Fruit fly (Drosophila melanogaster) whole organism, embryonic: ENCODE measurements around the gene Rpp14b.
A peak's percentile ranks its signal among the peaks of the same experiment; 100 is the strongest.

Experiments used
- Bgb ChIP-seq: fragments of 200-800 bp; sonication (Bioruptor generic); IDR thresholded peaks from 2 replicates; pipeline ENCODE4 v1.3.6; 2022; ENCODE audit warnings: missing biosample characterization, missing genetic modification characterization; ENCODE audit not compliant: partially characterized antibody
- CG10431 ChIP-seq: fragments of 200-800 bp; sonication (Bioruptor generic); optimal IDR thresholded peaks from 3 replicates; lab custom pipeline; 2018; ENCODE audit warnings: missing biosample characterization, mild to moderate bottlenecking, missing genetic modification characterization
- CG11085 ChIP-seq: fragments of 200-800 bp; sonication (Bioruptor generic); IDR thresholded peaks from 2 replicates; pipeline ENCODE4 v1.3.6; 2022; ENCODE audit warnings: missing biosample characterization, missing genetic modification characterization
- CG11456 ChIP-seq: fragments of 200-800 bp; sonication (Bioruptor generic); IDR thresholded peaks from 3 replicates; pipeline ENCODE4 v1.3.6; 2022; ENCODE audit warnings: missing biosample characterization, missing genetic modification characterization
- CG12744 ChIP-seq: fragments of 200-800 bp; sonication (Bioruptor generic); optimal IDR thresholded peaks from 2 replicates; lab custom pipeline; 2016; ENCODE audit warnings: missing biosample characterization, missing genetic modification characterization
- CG12942 ChIP-seq: fragments of 200-800 bp; sonication (Bioruptor generic); optimal IDR thresholded peaks from 3 replicates; lab custom pipeline; 2016; ENCODE audit warnings: missing biosample characterization, missing genetic modification characterization
- CG13296 ChIP-seq: fragments of 200-800 bp; sonication (Bioruptor generic); optimal IDR thresholded peaks from 3 replicates; lab custom pipeline; 2018; ENCODE audit warnings: missing biosample characterization, mild to moderate bottlenecking, missing genetic modification characterization
- CG14050 ChIP-seq: fragments of 200-800 bp; sonication (Bioruptor generic); IDR thresholded peaks from 3 replicates; pipeline ENCODE4 v1.3.6; 2022; ENCODE audit warnings: missing biosample characterization, missing genetic modification characterization
- CG16815 ChIP-seq: fragments of 200-800 bp; sonication (Bioruptor generic); optimal IDR thresholded peaks from 3 replicates; lab custom pipeline; 2017; ENCODE audit warnings: missing biosample characterization, mild to moderate bottlenecking, missing genetic modification characterization
- CG18599 ChIP-seq: fragments of 200-800 bp; sonication (Bioruptor generic); optimal IDR thresholded peaks from 3 replicates; lab custom pipeline; 2017; ENCODE audit warnings: missing biosample characterization, missing genetic modification characterization, mild to moderate bottlenecking, moderate library complexity, missing genetic modification reagents
- CG31388 ChIP-seq: fragments of 200-800 bp; sonication (Bioruptor generic); optimal IDR thresholded peaks from 2 replicates; lab custom pipeline; 2016; ENCODE audit warnings: missing biosample characterization, missing genetic modification characterization
- CG33557 ChIP-seq: fragments of 200-800 bp; sonication (Bioruptor generic); optimal IDR thresholded peaks from 2 replicates; lab custom pipeline; 2019; ENCODE audit warnings: missing biosample characterization, mild to moderate bottlenecking, missing genetic modification characterization, moderate library complexity
- CG3847 ChIP-seq: fragments of 200-800 bp; sonication (Bioruptor generic); IDR thresholded peaks from 2 replicates; pipeline ENCODE4 v1.3.6; 2022; ENCODE audit warnings: missing biosample characterization, missing genetic modification characterization
- CG4328 ChIP-seq: fragments of 200-800 bp; sonication (Bioruptor generic); optimal IDR thresholded peaks from 3 replicates; lab custom pipeline; 2017; ENCODE audit warnings: missing biosample characterization, missing genetic modification reagents, missing genetic modification characterization
- CG43689 ChIP-seq: fragments of 200-800 bp; sonication (Bioruptor generic); IDR thresholded peaks from 2 replicates; pipeline ENCODE4 v1.3.6; 2022; ENCODE audit warnings: missing biosample characterization, missing genetic modification characterization
- CG4424 ChIP-seq: fragments of 200-800 bp; sonication (Bioruptor generic); optimal IDR thresholded peaks from 3 replicates; lab custom pipeline; 2016; ENCODE audit warnings: missing biosample characterization, missing genetic modification characterization
- CG4707 ChIP-seq: fragments of 200-800 bp; sonication (Bioruptor generic); optimal IDR thresholded peaks from 2 replicates; lab custom pipeline; 2018; ENCODE audit warnings: missing biosample characterization, mild to moderate bottlenecking, missing genetic modification characterization, moderate library complexity
- CG5953 ChIP-seq: fragments of 200-800 bp; sonication (Bioruptor generic); IDR thresholded peaks from 2 replicates; pipeline ENCODE4 v1.3.6; 2022; ENCODE audit warnings: missing biosample characterization, missing genetic modification characterization
- CG6272 ChIP-seq: fragments of 200-800 bp; sonication (Bioruptor generic); IDR thresholded peaks from 2 replicates; pipeline ENCODE4 v1.3.6; 2022; ENCODE audit warnings: missing biosample characterization, missing genetic modification characterization
- CG7786 ChIP-seq: fragments of 200-800 bp; sonication (Bioruptor generic); optimal IDR thresholded peaks from 2 replicates; lab custom pipeline; 2016; ENCODE audit warnings: missing biosample characterization, missing genetic modification characterization
- CG9215 ChIP-seq: fragments of 200-800 bp; sonication (Bioruptor generic); IDR thresholded peaks from 2 replicates; pipeline ENCODE4 v1.3.6; 2022; ENCODE audit warnings: missing biosample characterization, missing genetic modification characterization
- CG9797 ChIP-seq: fragments of 200-800 bp; sonication (Bioruptor generic); optimal IDR thresholded peaks from 3 replicates; lab custom pipeline; 2018; ENCODE audit warnings: missing biosample characterization, mild to moderate bottlenecking, missing genetic modification characterization
- Dbx ChIP-seq: fragments of 200-800 bp; sonication (Bioruptor generic); IDR thresholded peaks from 3 replicates; pipeline ENCODE4 v1.3.6; 2022; ENCODE audit warnings: missing biosample characterization, missing genetic modification characterization
- Doc3 ChIP-seq: fragments of 200-800 bp; sonication (Bioruptor generic); IDR thresholded peaks from 3 replicates; pipeline ENCODE4 v1.3.6; 2022; ENCODE audit warnings: missing biosample characterization, missing genetic modification characterization; ENCODE audit not compliant: partially characterized antibody
- E2f1 ChIP-seq: fragments of 200-800 bp; sonication (Bioruptor generic); IDR thresholded peaks from 2 replicates; pipeline ENCODE4 v1.3.6; 2022; ENCODE audit warnings: missing biosample characterization, missing genetic modification characterization
- E2f2 ChIP-seq: fragments of 200-800 bp; sonication (Bioruptor generic); IDR thresholded peaks from 2 replicates; pipeline ENCODE4 v1.3.6; 2022; ENCODE audit warnings: missing biosample characterization, missing genetic modification characterization
- Ets65A ChIP-seq: fragments of 200-800 bp; sonication (Bioruptor generic); peaks from one replicate; lab custom pipeline; 2016; ENCODE audit warnings: missing biosample characterization, missing genetic modification characterization
- Fer3 ChIP-seq: fragments of 200-800 bp; sonication (Bioruptor generic); optimal IDR thresholded peaks from 2 replicates; lab custom pipeline; 2018; ENCODE audit warnings: missing biosample characterization, mild to moderate bottlenecking, missing genetic modification characterization, moderate library complexity
- Gsc ChIP-seq: fragments of 200-800 bp; sonication (Bioruptor generic); IDR thresholded peaks from 2 replicates; pipeline ENCODE4 v1.3.6; 2022; ENCODE audit warnings: missing biosample characterization, missing genetic modification characterization
- H2.0 ChIP-seq: fragments of 200-800 bp; sonication (Bioruptor generic); IDR thresholded peaks from 2 replicates; pipeline ENCODE4 v1.3.6; 2022; ENCODE audit warnings: missing biosample characterization, missing genetic modification characterization
- Hmx ChIP-seq: fragments of 200-800 bp; sonication (Bioruptor generic); optimal IDR thresholded peaks from 2 replicates; lab custom pipeline; 2016; ENCODE audit warnings: missing biosample characterization, missing genetic modification characterization
- Hr3 ChIP-seq: fragments of 200-800 bp; sonication (Bioruptor generic); optimal IDR thresholded peaks from 3 replicates; lab custom pipeline; 2016; ENCODE audit warnings: missing biosample characterization, missing genetic modification characterization
- Mad ChIP-seq: fragments of 200-800 bp; sonication (Bioruptor generic); optimal IDR thresholded peaks from 2 replicates; lab custom pipeline; 2016; ENCODE audit warnings: missing biosample characterization, missing genetic modification characterization
- Max ChIP-seq: fragments of 200-800 bp; sonication (Bioruptor generic); optimal IDR thresholded peaks from 2 replicates; lab custom pipeline; 2016; ENCODE audit warnings: missing biosample characterization, mild to moderate bottlenecking, missing genetic modification characterization
- Med ChIP-seq: fragments of 200-800 bp; sonication (Bioruptor generic); peaks from one replicate; lab custom pipeline; 2016; ENCODE audit warnings: missing biosample characterization, missing genetic modification characterization, mild to moderate bottlenecking, inconsistent platforms, moderate library complexity
- Optix ChIP-seq: fragments of 200-800 bp; sonication (Bioruptor generic); IDR thresholded peaks from 3 replicates; pipeline ENCODE4 v1.3.6; 2022; ENCODE audit warnings: missing biosample characterization, missing genetic modification characterization
- Rfx ChIP-seq: fragments of 200-800 bp; sonication (Bioruptor generic); IDR thresholded peaks from 2 replicates; pipeline ENCODE4 v1.3.6; 2022; ENCODE audit warnings: missing biosample characterization, missing genetic modification characterization
- Scr ChIP-seq: fragments of 200-800 bp; sonication (Bioruptor generic); IDR thresholded peaks from 2 replicates; pipeline ENCODE4 v1.3.6; 2022; ENCODE audit warnings: missing biosample characterization, missing genetic modification characterization; ENCODE audit not compliant: partially characterized antibody
- bbx ChIP-seq: fragments of 200-800 bp; sonication (Bioruptor generic); IDR thresholded peaks from 2 replicates; pipeline ENCODE4 v1.3.6; 2022; ENCODE audit warnings: missing biosample characterization, missing genetic modification characterization; ENCODE audit not compliant: partially characterized antibody
- br ChIP-seq: fragments of >200 bp; optimal IDR thresholded peaks from 2 replicates; lab custom pipeline; 2017
- cato ChIP-seq: fragments of 200-800 bp; sonication (Bioruptor generic); optimal IDR thresholded peaks from 2 replicates; lab custom pipeline; 2016; ENCODE audit warnings: missing biosample characterization, missing genetic modification characterization, borderline replicate concordance
- dati ChIP-seq: fragments of 200-800 bp; sonication (Bioruptor generic); IDR thresholded peaks from 2 replicates; pipeline ENCODE4 v1.3.6; 2022; ENCODE audit warnings: missing biosample characterization, missing genetic modification characterization
- fd102C ChIP-seq: fragments of 200-800 bp; sonication (Bioruptor generic); optimal IDR thresholded peaks from 2 replicates; lab custom pipeline; 2018; ENCODE audit warnings: missing biosample characterization, mild to moderate bottlenecking, missing genetic modification characterization, moderate library complexity
- klu ChIP-seq: fragments of 200-800 bp; sonication (Bioruptor generic); IDR thresholded peaks from 2 replicates; pipeline ENCODE4 v1.3.6; 2022; ENCODE audit warnings: missing biosample characterization, missing genetic modification characterization
- kni ChIP-seq: fragments of 200-800 bp; sonication (Bioruptor generic); optimal IDR thresholded peaks from 3 replicates; lab custom pipeline; 2017; ENCODE audit warnings: mild to moderate bottlenecking, missing biosample characterization, missing genetic modification reagents, missing genetic modification characterization
- lilli ChIP-seq: fragments of 200-800 bp; sonication (Bioruptor generic); optimal IDR thresholded peaks from 3 replicates; lab custom pipeline; 2016; ENCODE audit warnings: missing biosample characterization, missing genetic modification characterization
- mam ChIP-seq: fragments of 200-800 bp; sonication (Bioruptor generic); optimal IDR thresholded peaks from 3 replicates; lab custom pipeline; 2016; ENCODE audit warnings: missing biosample characterization, missing genetic modification characterization
- pros ChIP-seq: fragments of 200-800 bp; sonication (Bioruptor generic); optimal IDR thresholded peaks from 3 replicates; lab custom pipeline; 2019; ENCODE audit warnings: missing biosample characterization, mild to moderate bottlenecking, missing genetic modification characterization, moderate library complexity
- row ChIP-seq: fragments of 200-800 bp; sonication (Bioruptor generic); IDR thresholded peaks from 3 replicates; pipeline ENCODE4 v1.3.6; 2022; ENCODE audit warnings: missing biosample characterization, missing genetic modification characterization
- scrt ChIP-seq: fragments of 200-800 bp; sonication (Bioruptor generic); optimal IDR thresholded peaks from 2 replicates; lab custom pipeline; 2018; ENCODE audit warnings: missing biosample characterization, mild to moderate bottlenecking, missing genetic modification characterization, moderate library complexity
- tx ChIP-seq: fragments of 200-800 bp; sonication (Bioruptor generic); optimal IDR thresholded peaks from 2 replicates; lab custom pipeline; 2016; ENCODE audit warnings: missing biosample characterization, missing genetic modification characterization

Gene Rpp14b

dm6 chr3R:30055915-30056544 lies at the start of gene Rpp14b, which contains the start of gene spn-A (continued):
- TF ChIP-seq Mad (GFP tag; lab: Kevin White, UChicago) (peak; percentile 13), CG13296 (no peak), Rfx (GFP tag; lab: Robert Waterston, UW) (peak; percentile 63), CG10431 (GFP tag; lab: Kevin White, UChicago) (no peak), CG43689 (no peak), Med (GFP tag; lab: Kevin White, UChicago) (peak; percentile 52), Doc3 (GFP tag; lab: Robert Waterston, UW) (0 out of 3 replicates have a peak, but pooled peaks have one; percentile 7), Hr3 (GFP tag; lab: Kevin White, UChicago) (no peak), kni (GFP tag; lab: Kevin White, UChicago) (no peak), Scr (no peak), CG12744 (GFP tag; lab: Kevin White, UChicago) (no peak), CG4328 (no peak), CG18599 (GFP tag; lab: Kevin White, UChicago) (peak; percentile 6), CG9797 (GFP tag; lab: Kevin White, UChicago) (no peak), row (GFP tag; lab: Robert Waterston, UW) (peak; percentile 88), E2f2 (peak; percentile 56), lilli (GFP tag; lab: Kevin White, UChicago) (peak; percentile 37), H2.0 (GFP tag; lab: Robert Waterston, UW) (peak; percentile 34; the same call in 1 of the 2 replicates), Ets65A (GFP tag; lab: Kevin White, UChicago) (peak; percentile 81), bbx (GFP tag; lab: Robert Waterston, UW) (no peak), Dbx (no peak), br (lab: Kevin White, UChicago) (no peak), pros (GFP tag; lab: Kevin White, UChicago) (no peak), Max (no peak), CG9215 (no peak), CG33557 (GFP tag; lab: Kevin White, UChicago) (no peak), Fer3 (no peak), scrt (GFP tag; lab: Kevin White, UChicago) (no peak), Bgb (0 out of 2 replicates have a peak, but pooled peaks have one; percentile 13), Optix (no peak), CG5953 (GFP tag; lab: Robert Waterston, UW) (0 out of 2 replicates have a peak, but pooled peaks have one; percentile 4), CG3847 (GFP tag; lab: Robert Waterston, UW) (peak; percentile 37; the same call in 1 of the 2 replicates), CG14050 (GFP tag; lab: Robert Waterston, UW) (no peak), mam (GFP tag; lab: Kevin White, UChicago) (peak; percentile 17), CG16815 (GFP tag; lab: Kevin White, UChicago) (peak; percentile 17), klu (GFP tag; lab: Robert Waterston, UW) (0 out of 2 replicates have a peak, but pooled peaks have one; percentile 21), CG31388 (GFP tag; lab: Kevin White, UChicago) (no peak), E2f1 (GFP tag; lab: Robert Waterston, UW) (peak; percentile 32; the same call in 1 of the 2 replicates), Hmx (no peak), fd102C (no peak), CG4424 (no peak), dati (GFP tag; lab: Robert Waterston, UW) (no peak), CG6272 (no peak), cato (GFP tag; lab: Kevin White, UChicago) (no peak), Gsc (GFP tag; lab: Robert Waterston, UW) (no peak), CG11456 (GFP tag; lab: Robert Waterston, UW) (peak; percentile 63; the same call in 1 of the 3 replicates), CG12942 (no peak), CG4707 (GFP tag; lab: Kevin White, UChicago) (no peak), CG11085 (GFP tag; lab: Robert Waterston, UW) (no peak), CG7786 (GFP tag; lab: Kevin White, UChicago) (no peak), tx (no peak)
